Fruit fly (Drosophila melanogaster) whole organism, wandering third instar larva: ENCODE data around the gene CD98hc.
A peak's percentile ranks its signal among the peaks of the same experiment; 100 is the strongest.

Source experiments
- Abd-B ChIP-seq: fragments of >200 bp; optimal IDR thresholded peaks from 2 replicates; lab custom pipeline; 2017; ENCODE audit warnings: missing biosample characterization, missing genetic modification characterization
- CG32264 ChIP-seq: fragments of 200-800 bp; sonication (Bioruptor generic); optimal IDR thresholded peaks from 2 replicates; lab custom pipeline; 2016; ENCODE audit warnings: missing biosample characterization, missing genetic modification characterization
- CG9705 ChIP-seq: fragments of 200-800 bp; sonication (Bioruptor generic); optimal IDR thresholded peaks from 2 replicates; lab custom pipeline; 2018; ENCODE audit warnings: missing biosample characterization, mild to moderate bottlenecking, missing genetic modification characterization
- CrebA ChIP-seq: fragments of 200-800 bp; sonication (Bioruptor generic); optimal IDR thresholded peaks from 2 replicates; lab custom pipeline; 2016; ENCODE audit warnings: missing biosample characterization, mild to moderate bottlenecking, missing genetic modification characterization, borderline replicate concordance
- Dif ChIP-seq: fragments of 200-275, 200-300 bp; sonication (Bioruptor generic); optimal IDR thresholded peaks from 2 replicates; lab custom pipeline; 2018; ENCODE audit warnings: missing biosample characterization, missing genetic modification characterization; ENCODE audit not compliant: partially characterized antibody
- Hnf4 ChIP-seq: fragments of 200-800 bp; sonication (Bioruptor generic); optimal IDR thresholded peaks from 2 replicates; lab custom pipeline; 2016; ENCODE audit warnings: missing biosample characterization, mild to moderate bottlenecking, missing genetic modification characterization
- Hr78 ChIP-seq: fragments of >200 bp; optimal IDR thresholded peaks from 2 replicates; lab custom pipeline; 2017; ENCODE audit warnings: missing biosample characterization, missing genetic modification characterization
- Hr83 ChIP-seq: fragments of 200-300 bp; sonication (Bioruptor generic); optimal IDR thresholded peaks from 2 replicates; lab custom pipeline; 2016; ENCODE audit warnings: missing biosample characterization, mild to moderate bottlenecking, missing genetic modification characterization, moderate library complexity; ENCODE audit not compliant: poor library complexity, severe bottlenecking
- OdsH ChIP-seq: fragments of 200-800 bp; sonication (Bioruptor generic); optimal IDR thresholded peaks from 2 replicates; lab custom pipeline; 2016; ENCODE audit warnings: missing biosample characterization, mild to moderate bottlenecking, missing genetic modification characterization
- Rel ChIP-seq, 2 experiments: fragments of 200-800 bp; sonication (Bioruptor generic) in 1 of 2; optimal IDR thresholded peaks; 2 replicates in 1 of 2; 3 replicates in 1 of 2; lab custom pipeline; 2016 to 2019; ENCODE audit warnings: mild to moderate bottlenecking in 2 of 2, missing biosample characterization in 2 of 2, missing genetic modification characterization in 2 of 2, moderate library complexity in 1 of 2
- Sp1 ChIP-seq: fragments of 200-800 bp; sonication (Bioruptor generic); optimal IDR thresholded peaks from 3 replicates; lab custom pipeline; 2019; ENCODE audit warnings: missing biosample characterization, mild to moderate bottlenecking, missing genetic modification characterization, moderate library complexity
- Vsx2 ChIP-seq: fragments of 200-300, 225-300 bp; sonication (Bioruptor generic); optimal IDR thresholded peaks from 2 replicates; lab custom pipeline; 2018; ENCODE audit warnings: missing biosample characterization, missing genetic modification characterization; ENCODE audit not compliant: partially characterized antibody
- dl ChIP-seq, 2 experiments: fragments of 175-275, 200-275 bp in 1 of 2; fragments of 200-275 bp in 1 of 2; sonication (Bioruptor generic); optimal IDR thresholded peaks; lab custom pipeline; 2018; ENCODE audit warnings: mild to moderate bottlenecking in 2 of 2, missing biosample characterization in 2 of 2, missing genetic modification characterization in 2 of 2, moderate library complexity in 2 of 2; ENCODE audit not compliant: partially characterized antibody in 2 of 2, insufficient read depth in 1 of 2
- dmrt93B ChIP-seq: fragments of 200-800 bp; sonication (Bioruptor generic); optimal IDR thresholded peaks from 2 replicates; lab custom pipeline; 2018; ENCODE audit warnings: missing biosample characterization, mild to moderate bottlenecking, missing genetic modification characterization
- ey ChIP-seq: fragments of 200-800 bp; sonication (Bioruptor generic); optimal IDR thresholded peaks from 2 replicates; lab custom pipeline; 2016; ENCODE audit warnings: missing biosample characterization, missing genetic modification characterization
- foxo ChIP-seq, 2 experiments: fragments of 200-800 bp; sonication (Bioruptor generic); optimal IDR thresholded peaks; 2 replicates in 1 of 2; 3 replicates in 1 of 2; lab custom pipeline; 2016 to 2017; ENCODE audit warnings: missing biosample characterization in 2 of 2, missing genetic modification characterization in 2 of 2
- fru ChIP-seq: fragments of 200-800 bp; sonication (Bioruptor generic); optimal IDR thresholded peaks from 3 replicates; lab custom pipeline; 2016; ENCODE audit warnings: missing biosample characterization, mild to moderate bottlenecking, missing genetic modification characterization
- h ChIP-seq: fragments of 200-800 bp; sonication (Bioruptor generic); optimal IDR thresholded peaks from 3 replicates; lab custom pipeline; 2016; ENCODE audit warnings: missing biosample characterization, mild to moderate bottlenecking, missing genetic modification characterization
- lola ChIP-seq: fragments of >200 bp; optimal IDR thresholded peaks from 2 replicates; lab custom pipeline; 2017; ENCODE audit warnings: missing biosample characterization, missing genetic modification characterization
- psq ChIP-seq: fragments of 200-800 bp; sonication (Bioruptor generic); optimal IDR thresholded peaks from 3 replicates; lab custom pipeline; 2017; ENCODE audit warnings: missing biosample characterization, mild to moderate bottlenecking, missing genetic modification characterization, moderate library complexity
- sage ChIP-seq: fragments of 200-800 bp; sonication (Bioruptor generic); optimal IDR thresholded peaks from 2 replicates; lab custom pipeline; 2016; ENCODE audit warnings: missing biosample characterization, mild to moderate bottlenecking, missing genetic modification characterization
- tai ChIP-seq: sonication (Bioruptor generic); optimal IDR thresholded peaks from 2 replicates; lab custom pipeline; 2016; ENCODE audit warnings: missing biosample characterization, missing genetic modification characterization
- woc ChIP-seq: sonication (Bioruptor generic); optimal IDR thresholded peaks from 2 replicates; lab custom pipeline; 2016; ENCODE audit warnings: missing biosample characterization, mild to moderate bottlenecking, missing genetic modification characterization

Gene CD98hc

DNA sequence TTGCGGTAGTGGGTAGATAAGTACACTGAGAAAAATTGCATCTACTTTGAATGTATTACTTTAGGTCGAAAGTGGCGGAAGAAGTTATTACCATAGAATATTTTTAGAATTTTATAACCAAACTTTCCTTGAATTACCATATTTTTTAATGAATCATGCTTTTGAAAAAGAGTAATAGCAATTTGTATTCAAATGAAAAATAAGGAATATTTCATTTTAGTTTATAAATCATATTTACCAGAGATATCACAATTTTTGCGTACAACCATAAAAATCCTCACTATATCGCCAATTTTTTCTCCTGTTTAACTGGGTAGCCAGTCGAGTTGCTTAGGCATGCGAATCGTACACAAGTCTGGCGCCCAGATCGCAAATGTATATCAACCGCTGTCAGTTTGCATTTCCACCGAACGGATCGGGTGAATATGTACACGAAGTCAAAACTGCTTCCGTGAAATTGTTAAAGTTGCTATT is 8.5 kb downstream of the CD98hc start (continued):
- peak; percentile 49 for TF ChIP-seq ey (GFP tag; lab: Kevin White, UChicago)

dm6 chr3R:7968958-7969701 is 9.1 kb downstream of the CD98hc start:
- no peak for TF ChIP-seq Rel (GFP tag; optimal IDR thresholded peaks at IDR 0.05; lab: Kevin White, UChicago)
- TF ChIP-seq Rel (tag; optimal IDR thresholded peaks at IDR 0.05; lab: Kevin White, UChicago) = peak; percentile 1
- TF ChIP-seq dl (GFP tag; optimal IDR thresholded peaks at IDR 0.05; lab: Kevin White, UChicago; ENCODE audit: insufficient read depth in 1 of 2, partially characterized antibody in 2 of 2) = peak in 1 of 2 experiments; percentile 25
- TF ChIP-seq OdsH (GFP tag; lab: Kevin White, UChicago) = no peak
- TF ChIP-seq lola = no peak
- no peak for TF ChIP-seq Hr78 (GFP tag; lab: Kevin White, UChicago)
- peak; percentile 0 for TF ChIP-seq Vsx2 (GFP tag; lab: Kevin White, UChicago)

dm6 chr3R:7967801-7968200 is 10.4 kb downstream of the CD98hc start:
- TF ChIP-seq Hr83 (GFP tag; lab: Kevin White, UChicago) (peak; percentile 16), Vsx2 (GFP tag; lab: Kevin White, UChicago) (peak; percentile 52), CrebA (GFP tag; lab: Kevin White, UChicago) (peak; percentile 87), dl (GFP tag; optimal IDR thresholded peaks at IDR 0.05; lab: Kevin White, UChicago; ENCODE audit: insufficient read depth in 1 of 2, partially characterized antibody in 2 of 2) (peak; percentile 87 to 93), Sp1 (no peak), tai (GFP tag; lab: Kevin White, UChicago) (no peak), foxo (GFP tag; optimal IDR thresholded peaks at IDR 0.05; lab: Kevin White, UChicago) (peak in 1 of 2 experiments; percentile 27), Dif (GFP tag; lab: Kevin White, UChicago) (peak; percentile 93), h (peak; percentile 5), Hnf4 (GFP tag; lab: Kevin White, UChicago) (no peak), Rel (GFP tag; optimal IDR thresholded peaks at IDR 0.05; lab: Kevin White, UChicago) (peak; percentile 82), Rel (tag; optimal IDR thresholded peaks at IDR 0.05; lab: Kevin White, UChicago) (no peak), woc (GFP tag; lab: Kevin White, UChicago) (peak; percentile 34)

DNA sequence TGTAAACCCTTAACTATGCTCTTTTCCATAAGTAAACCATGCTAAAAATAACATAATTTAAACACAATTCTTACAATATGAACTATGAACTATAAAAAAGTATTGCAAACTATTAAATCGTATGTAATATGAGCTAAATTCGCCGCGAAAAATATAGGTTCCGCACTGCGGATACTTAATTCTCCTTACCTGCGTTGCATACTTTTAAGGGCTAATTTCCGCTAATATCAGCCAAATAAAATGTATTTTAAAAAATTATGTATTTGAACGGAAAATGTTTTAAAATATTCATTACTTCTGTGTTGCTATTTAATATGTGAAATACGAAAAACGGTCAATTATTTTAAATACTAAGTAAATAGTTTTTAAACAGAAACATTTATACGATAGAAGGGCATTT is 10.9 kb downstream of the CD98hc start, which contains the start of gene dsx:
Gene dsx, minus strand, starts transcription at position 62 of the 400 bp plus-strand sequence.
- TF ChIP-seq CG9705 (GFP tag; lab: Kevin White, UChicago) (peak; percentile 31), woc (GFP tag; lab: Kevin White, UChicago) (peak; percentile 60), psq (GFP tag; lab: Kevin White, UChicago) (peak; percentile 24), Abd-B (no peak), Hr83 (GFP tag; lab: Kevin White, UChicago) (no peak), dmrt93B (GFP tag; lab: Kevin White, UChicago) (peak; percentile 40), CG32264 (GFP tag; lab: Kevin White, UChicago) (no peak)

DNA sequence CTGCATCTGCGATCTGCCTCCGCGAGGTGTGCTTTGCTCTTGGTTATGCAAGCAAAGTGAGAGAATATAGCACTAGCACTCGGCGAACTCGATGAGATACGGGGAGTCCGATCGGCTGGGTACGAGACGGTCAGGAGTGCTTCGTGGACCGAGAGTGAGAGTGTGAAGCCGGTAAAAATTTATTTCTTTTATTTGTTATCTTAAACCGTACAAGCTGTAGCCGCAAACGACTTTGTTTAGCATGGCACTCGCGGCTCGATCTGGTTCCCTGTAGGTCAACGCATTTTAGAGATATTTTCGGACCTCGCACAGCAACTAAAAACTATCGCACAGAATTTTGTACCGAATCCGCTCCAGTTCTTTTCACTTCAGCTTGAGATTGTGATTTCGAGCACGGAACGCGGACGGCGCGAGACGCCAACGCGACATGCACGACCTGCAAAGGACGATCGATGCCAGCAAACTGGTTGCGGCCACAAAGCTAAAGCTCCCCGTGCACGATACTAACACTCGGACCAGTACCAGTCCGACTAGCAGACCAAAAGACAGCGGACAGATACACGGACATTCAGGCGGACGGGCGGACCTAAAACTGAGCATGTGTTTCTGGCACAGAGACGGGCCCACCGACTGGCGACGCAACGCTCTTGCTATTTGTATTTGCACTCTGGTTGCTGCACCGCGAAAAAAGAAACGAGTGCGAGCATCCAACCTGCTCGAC is 11.5 kb downstream of the CD98hc start:
- peak; percentile 77 for TF ChIP-seq Dif (GFP tag; lab: Kevin White, UChicago)
- TF ChIP-seq dl (GFP tag; optimal IDR thresholded peaks at IDR 0.05; lab: Kevin White, UChicago; ENCODE audit: insufficient read depth in 1 of 2, partially characterized antibody in 2 of 2) = peak in 1 of 2 experiments; percentile 13
- no peak for TF ChIP-seq fru
- peak; percentile 62 for TF ChIP-seq Vsx2 (GFP tag; lab: Kevin White, UChicago)
- TF ChIP-seq sage (GFP tag; lab: Kevin White, UChicago) = no peak
